Fruit fly (Drosophila melanogaster): ENCODE results near the gene ana1.

DNA sequence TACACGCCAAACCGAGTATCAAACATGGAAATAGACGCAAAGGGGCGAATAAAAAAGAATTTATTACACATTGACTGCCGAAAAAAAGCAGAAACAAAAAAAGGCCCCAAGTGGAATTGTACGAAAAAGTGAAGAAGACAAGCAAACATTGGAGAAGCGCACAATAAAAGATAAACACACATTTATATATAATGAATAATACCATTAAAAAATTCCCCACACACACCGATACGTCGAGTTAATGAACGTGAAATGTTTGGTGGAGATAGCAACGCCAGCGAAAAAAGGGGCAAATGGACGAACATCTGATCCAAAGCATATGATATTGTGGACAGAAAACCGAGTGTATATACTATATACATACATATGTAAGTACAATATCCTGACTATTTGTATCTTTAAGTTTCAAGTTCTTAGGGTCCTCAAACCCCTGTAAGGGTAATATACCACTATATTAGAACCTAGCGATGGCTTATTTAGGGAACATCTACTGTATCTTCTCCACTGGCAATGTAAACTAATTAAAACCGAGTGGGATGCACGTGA, 34.5 kb downstream of the ana1 start:
- no peak for TF ChIP-seq CG9948 (tag; optimal IDR thresholded peaks at IDR 0.05)
- no peak for TF ChIP-seq EcR (GFP tag; optimal IDR thresholded peaks at IDR 0.05)
- no peak for TF ChIP-seq CG8301 (tag; optimal IDR thresholded peaks at IDR 0.05)
- TF ChIP-seq CG4496 (GFP tag; IDR thresholded peaks at IDR 0.05) = no peak
- TF ChIP-seq CG14655 (GFP tag; optimal IDR thresholded peaks at IDR 0.05) = no peak
- no peak for TF ChIP-seq fd96Ca (GFP tag; IDR thresholded peaks at IDR 0.05)
- no peak for TF ChIP-seq CG8159 (tag; optimal IDR thresholded peaks at IDR 0.05)
